Worm (Caenorhabditis elegans): ENCODE data around the gene cyp-13A5.

ce11 chrII:9807519-9807972, 7.4 kb upstream of the cyp-13A5 start, which contains the start of gene cyp-13A8:
- no peak for TF ChIP-seq nhr-12 (tag; optimal IDR thresholded peaks at IDR 0.05)
- TF ChIP-seq elt-3 (tag; optimal IDR thresholded peaks at IDR 0.05) = no peak
- no peak for TF ChIP-seq snpc-4 (tag; optimal IDR thresholded peaks at IDR 0.05)
- TF ChIP-seq blmp-1 (tag; optimal IDR thresholded peaks at IDR 0.05) = no peak
- TF ChIP-seq pha-4 (tag; optimal IDR thresholded peaks at IDR 0.05) = no peak
- TF ChIP-seq ham-2 (GFP tag; optimal IDR thresholded peaks at IDR 0.05) = no peak
- TF ChIP-seq ztf-11 (tag; optimal IDR thresholded peaks at IDR 0.05) = no peak
- no peak for TF ChIP-seq ceh-43 (GFP tag; optimal IDR thresholded peaks at IDR 0.05)
- no peak for TF ChIP-seq unc-39 (tag; optimal IDR thresholded peaks at IDR 0.05)
- TF ChIP-seq unc-62 (GFP tag; optimal IDR thresholded peaks at IDR 0.05) = no peak
